Worm (Caenorhabditis elegans): ENCODE results near the gene F35C8.5.

The F35C8.5 gene

DNA sequence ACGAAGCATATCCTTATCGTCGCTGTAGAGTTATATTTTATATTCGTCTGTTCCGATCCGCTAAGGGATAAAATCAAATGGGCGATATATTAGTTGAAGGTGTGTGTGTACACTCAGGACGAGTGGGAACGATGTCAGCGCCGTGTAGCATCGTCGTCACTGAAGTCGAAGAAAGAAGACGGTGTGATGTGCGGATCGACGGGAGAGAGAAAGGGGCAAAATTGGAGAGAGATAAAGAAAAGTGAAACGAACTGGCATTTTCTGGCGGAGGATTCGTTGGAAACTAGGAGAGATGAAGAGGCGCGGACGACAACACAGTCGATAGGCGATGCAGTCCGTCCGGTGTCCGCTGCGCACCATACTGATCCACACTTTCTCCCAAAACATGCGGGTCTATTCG, 27.7 kb upstream of the F35C8.5 start, which contains the start of gene C26B9.3:
TSS of gene C26B9.3 (plus strand) at position 343 of the 400 bp plus-strand sequence.
- no peak for TF ChIP-seq jun-1 (tag; optimal IDR thresholded peaks at IDR 0.05)
- no peak for TF ChIP-seq skn-1 (tag; optimal IDR thresholded peaks at IDR 0.05)
- no peak for TF ChIP-seq egl-27 (tag; optimal IDR thresholded peaks at IDR 0.05)
- no peak for TF ChIP-seq nhr-28 (tag; optimal IDR thresholded peaks at IDR 0.05)
- no peak for TF ChIP-seq unc-39 (tag; optimal IDR thresholded peaks at IDR 0.05)
- TF ChIP-seq nhr-77 (tag; optimal IDR thresholded peaks at IDR 0.05): no peak
- TF ChIP-seq hmg-11 (tag; optimal IDR thresholded peaks at IDR 0.05): peak; percentile 18
- TF ChIP-seq nhr-23 (tag; optimal IDR thresholded peaks at IDR 0.05): peak; percentile 51
- TF ChIP-seq snpc-4 (tag; optimal IDR thresholded peaks at IDR 0.05): no peak
- no peak for TF ChIP-seq pha-4 (tag; optimal IDR thresholded peaks at IDR 0.05)
- TF ChIP-seq nhr-25 (tag; optimal IDR thresholded peaks at IDR 0.05): peak; percentile 40
- no peak for TF ChIP-seq lsy-12 (tag; optimal IDR thresholded peaks at IDR 0.05)

- TF ChIP-seq skn-1 (tag; optimal IDR thresholded peaks at IDR 0.05): no peak
- no peak for TF ChIP-seq mdl-1 (tag; optimal IDR thresholded peaks at IDR 0.05)
- peak; percentile 36 for TF ChIP-seq nhr-43 (tag; optimal IDR thresholded peaks at IDR 0.05; ENCODE audit: poor library complexity, severe bottlenecking)
- TF ChIP-seq lin-39 (tag; optimal IDR thresholded peaks at IDR 0.05): no peak
- TF ChIP-seq egl-27 (tag; optimal IDR thresholded peaks at IDR 0.05): no peak
- no peak for TF ChIP-seq ztf-11 (tag; optimal IDR thresholded peaks at IDR 0.05)
- TF ChIP-seq elt-3 (tag; optimal IDR thresholded peaks at IDR 0.05): peak in 1 of 3 experiments; percentile 62
- TF ChIP-seq nhr-237 (tag; optimal IDR thresholded peaks at IDR 0.05): no peak
- TF ChIP-seq daf-12 (tag; optimal IDR thresholded peaks at IDR 0.05): no peak
- no peak for TF ChIP-seq nhr-77 (tag; optimal IDR thresholded peaks at IDR 0.05)
- TF ChIP-seq nhr-25 (tag; optimal IDR thresholded peaks at IDR 0.05): peak; percentile 90
- TF ChIP-seq nhr-28 (tag; optimal IDR thresholded peaks at IDR 0.05): no peak
- no peak for TF ChIP-seq mml-1 (tag; optimal IDR thresholded peaks at IDR 0.05)
- TF ChIP-seq unc-62 (GFP tag; optimal IDR thresholded peaks at IDR 0.05): peak; percentile 88
Measured at ce11 chrX:5339357-5339756, 26.3 kb upstream of the F35C8.5 start.

ce11 chrX:5339889-5340288, 25.7 kb upstream of the F35C8.5 start, which contains the start of gene C26B9.2:
TSS of gene C26B9.2 (plus strand) at chrX:5340189.
- TF ChIP-seq ceh-16 (tag; optimal IDR thresholded peaks at IDR 0.05) (no peak), ceh-28 (tag; optimal IDR thresholded peaks at IDR 0.05) (no peak), ztf-11 (tag; optimal IDR thresholded peaks at IDR 0.05) (no peak), sea-2 (GFP tag; optimal IDR thresholded peaks at IDR 0.05) (no peak), mdl-1 (tag; optimal IDR thresholded peaks at IDR 0.05) (no peak), snpc-4 (tag; optimal IDR thresholded peaks at IDR 0.05) (no peak), lin-39 (tag; optimal IDR thresholded peaks at IDR 0.05) (no peak), elt-2 (tag; optimal IDR thresholded peaks at IDR 0.05) (no peak)

ce11 chrX:5342007-5342406, 23.6 kb upstream of the F35C8.5 start, which contains the start of gene C26B9.7:
TSS of gene C26B9.7 (plus strand) at chrX:5342307.
- TF ChIP-seq R02D3.7 (tag; optimal IDR thresholded peaks at IDR 0.05) (no peak), ztf-4 (tag; optimal IDR thresholded peaks at IDR 0.05) (no peak), eor-1 (tag; optimal IDR thresholded peaks at IDR 0.05) (no peak), pha-4 (tag; optimal IDR thresholded peaks at IDR 0.05) (no peak), ztf-11 (tag; optimal IDR thresholded peaks at IDR 0.05) (no peak), nhr-12 (tag; optimal IDR thresholded peaks at IDR 0.05) (no peak), zag-1 (tag; optimal IDR thresholded peaks at IDR 0.05) (no peak), sea-2 (GFP tag; optimal IDR thresholded peaks at IDR 0.05) (no peak), elt-1 (tag; optimal IDR thresholded peaks at IDR 0.05) (no peak)

- TF ChIP-seq ceh-16 (tag; optimal IDR thresholded peaks at IDR 0.05) (no peak), elt-1 (tag; optimal IDR thresholded peaks at IDR 0.05) (no peak), pha-4 (tag; optimal IDR thresholded peaks at IDR 0.05) (peak; percentile 35)
Measured at ce11 chrX:5344287-5344686, 21.3 kb upstream of the F35C8.5 start, which contains the start of gene C26B9.1. TSS of gene C26B9.1 (plus strand) at chrX:5344587.

ce11 chrX:5346303-5346702, 19.3 kb upstream of the F35C8.5 start:
- TF ChIP-seq elt-2 (tag; optimal IDR thresholded peaks at IDR 0.05) (peak; percentile 64), ceh-9 (tag; optimal IDR thresholded peaks at IDR 0.05) (no peak), fkh-2 (tag; optimal IDR thresholded peaks at IDR 0.05) (no peak), nhr-77 (tag; optimal IDR thresholded peaks at IDR 0.05) (no peak), ztf-11 (tag; optimal IDR thresholded peaks at IDR 0.05) (no peak), nhr-11 (tag; optimal IDR thresholded peaks at IDR 0.05) (no peak)
